Worm (Caenorhabditis elegans) whole organism, early embryonic: Measurements from ENCODE around the gene erp-44.2.

ENCODE experiments used
- B0310.2 ChIP-seq: sonication (generic microtip); optimal IDR thresholded peaks from 2 replicates; lab custom pipeline; 2016; ENCODE audit warnings: mild to moderate bottlenecking, missing genetic modification characterization, missing compliant biosample characterization
- ama-1 ChIP-seq: fragments of 150-350 bp; optimal IDR thresholded peaks from 2 replicates; lab custom pipeline; 2014
- hmbx-1 ChIP-seq: sonication (generic microtip); optimal IDR thresholded peaks from 2 replicates; lab custom pipeline; 2016; ENCODE audit warnings: mild to moderate bottlenecking, missing genetic modification characterization, missing compliant biosample characterization
- pes-1 ChIP-seq: fragments of 200-800 bp; sonication (Bioruptor generic); IDR thresholded peaks from 2 replicates; pipeline ENCODE4 v1.3.6; 2022; ENCODE audit warnings: missing genetic modification reagents, missing genetic modification characterization, missing compliant biosample characterization

- TF ChIP-seq hmbx-1 (tag; lab: Kevin White, UChicago) = no peak
- no peak for TF ChIP-seq pes-1 (GFP tag; lab: Robert Waterston, UW)
- no peak for TF ChIP-seq ama-1 (lab: Kevin White, UChicago)
- TF ChIP-seq B0310.2 = no peak
Measured at ce11 chrIV:7868607-7869006, 34.1 kb upstream of the erp-44.2 start, which contains the start of gene flp-10.
